Worm (Caenorhabditis elegans): ENCODE results near the gene C25G4.17.

The C25G4.17 gene

ce11 chrIV:12399983-12400382 is 41.8 kb upstream of the C25G4.17 start (continued):
- TF ChIP-seq atf-7 (tag; optimal IDR thresholded peaks at IDR 0.05) (peak; percentile 19), hrde-1 (tag; optimal IDR thresholded peaks at IDR 0.05; ENCODE audit: borderline replicate concordance) (no peak)

ce11 chrIV:12403440-12403839 is 38.4 kb upstream of the C25G4.17 start:
- no peak for TF ChIP-seq lir-1 (GFP tag; conservative IDR thresholded peaks at IDR 0.05)
- no peak for TF ChIP-seq snpc-1.1 (tag; optimal IDR thresholded peaks at IDR 0.05; ENCODE audit: insufficient read depth)
- TF ChIP-seq F39B2.1 (GFP tag; IDR thresholded peaks at IDR 0.05), result no peak
- TF ChIP-seq hrde-1 (tag; optimal IDR thresholded peaks at IDR 0.05; ENCODE audit: borderline replicate concordance), result no peak
- no peak for TF ChIP-seq ceh-27 (GFP tag; optimal IDR thresholded peaks at IDR 0.05)
- TF ChIP-seq lin-26 (GFP tag; IDR thresholded peaks at IDR 0.05), result no peak
- TF ChIP-seq B0261.1 (tag; optimal IDR thresholded peaks at IDR 0.05), result no peak

ce11 chrIV:12404137-12404536 is 37.7 kb upstream of the C25G4.17 start, which contains the start of gene gex-3:
TSS of gene gex-3 (plus strand) at chrIV:12404431.
- no peak for TF ChIP-seq Y53F4B.3 (GFP tag; IDR thresholded peaks at IDR 0.05)
- TF ChIP-seq gei-17 (GFP tag; optimal IDR thresholded peaks at IDR 0.05), result no peak
- TF ChIP-seq ets-4 (GFP tag; optimal IDR thresholded peaks at IDR 0.05), result no peak
- TF ChIP-seq ztf-28 (GFP tag; IDR thresholded peaks at IDR 0.05), result 0 out of 2 replicates have a peak, but pooled peaks have one; percentile 56
- no peak for TF ChIP-seq bed-1 (GFP tag; IDR thresholded peaks at IDR 0.05)
- peak; percentile 79 for TF ChIP-seq tlf-1 (GFP tag; optimal IDR thresholded peaks at IDR 0.05)
- TF ChIP-seq lin-35 (GFP tag; optimal IDR thresholded peaks at IDR 0.05), result peak; percentile 56 to 84 (median 77)
- TF ChIP-seq dpff-1 (tag; optimal IDR thresholded peaks at IDR 0.05), result no peak
- TF ChIP-seq ceh-91 (GFP tag; IDR thresholded peaks at IDR 0.05), result peak; percentile 79
- peak; percentile 48 for TF ChIP-seq snpc-3.4 (tag; optimal IDR thresholded peaks at IDR 0.05)
- no peak for TF ChIP-seq sea-2 (GFP tag; IDR thresholded peaks at IDR 0.05)
- peak; percentile 69; the same call in 1 of the 2 replicates for TF ChIP-seq nfyb-1 (GFP tag; IDR thresholded peaks at IDR 0.05)
- no peak for TF ChIP-seq fkh-3 (tag; optimal IDR thresholded peaks at IDR 0.05)
- TF ChIP-seq nhr-80 (tag; optimal IDR thresholded peaks at IDR 0.05), result peak; percentile 29
- TF ChIP-seq lin-26 (GFP tag; IDR thresholded peaks at IDR 0.05), result 0 out of 2 replicates have a peak, but pooled peaks have one; percentile 8
- TF ChIP-seq madf-6 (GFP tag; IDR thresholded peaks at IDR 0.05), result peak; percentile 92
- TF ChIP-seq lir-1 (GFP tag; conservative IDR thresholded peaks at IDR 0.05), result peak; percentile 65; the same call in 1 of the 2 replicates
- TF ChIP-seq D2030.7 (GFP tag; IDR thresholded peaks at IDR 0.05), result peak; percentile 78
- no peak for TF ChIP-seq attf-6 (GFP tag; IDR thresholded peaks at IDR 0.05)
- peak; percentile 76 for TF ChIP-seq ceh-100 (GFP tag; IDR thresholded peaks at IDR 0.05)
- peak; percentile 30 for TF ChIP-seq snpc-1.3 (tag; optimal IDR thresholded peaks at IDR 0.05; ENCODE audit: insufficient read depth)
- peak; percentile 87 for TF ChIP-seq dox-1 (GFP tag; IDR thresholded peaks at IDR 0.05)
- TF ChIP-seq ccch-3 (GFP tag; optimal IDR thresholded peaks at IDR 0.05), result no peak
- peak; percentile 42 for TF ChIP-seq lin-40 (tag; optimal IDR thresholded peaks at IDR 0.05)
- no peak for TF ChIP-seq cebp-1 (GFP tag; IDR thresholded peaks at IDR 0.05)
- TF ChIP-seq cebp-1 (tag; optimal IDR thresholded peaks at IDR 0.05), result peak; percentile 55
- no peak for TF ChIP-seq athp-1 (tag; optimal IDR thresholded peaks at IDR 0.05)
- TF ChIP-seq efl-1 (GFP tag; optimal IDR thresholded peaks at IDR 0.05), result peak; percentile 95
- TF ChIP-seq F49E8.2 (tag; optimal IDR thresholded peaks at IDR 0.05; ENCODE audit: insufficient read depth), result peak; percentile 31
- peak; percentile 82 for TF ChIP-seq lsl-1 (GFP tag; optimal IDR thresholded peaks at IDR 0.05)
- peak; percentile 12 for TF ChIP-seq madf-10 (tag; optimal IDR thresholded peaks at IDR 0.05)
- TF ChIP-seq xnd-1 (tag; optimal IDR thresholded peaks at IDR 0.05), result peak; percentile 62
- TF ChIP-seq attf-3 (GFP tag; conservative IDR thresholded peaks at IDR 0.05), result peak; percentile 35; the same call in 1 of the 2 replicates
- TF ChIP-seq C17E4.6 (GFP tag; IDR thresholded peaks at IDR 0.05), result 0 out of 2 replicates have a peak, but pooled peaks have one; percentile 32
- no peak for TF ChIP-seq ztf-3 (GFP tag; optimal IDR thresholded peaks at IDR 0.05)
- TF ChIP-seq hsf-1 (GFP tag; IDR thresholded peaks at IDR 0.05), result peak; percentile 56; the same call in 1 of the 2 replicates
- peak; percentile 28 for TF ChIP-seq K12H6.12 (tag; optimal IDR thresholded peaks at IDR 0.05)
- TF ChIP-seq tbp1 (GFP tag; optimal IDR thresholded peaks at IDR 0.05), result peak; percentile 66
